1 worm cellular context compared by ENCODE assay signal in genomic region chrII:4726120-4726519, ce11.
TF ChIP-seq lines count a peak whose summit lies in the region.

F10G7.10 (minus strand) TSS chrII:4726264.

TF ChIP-seq in whole organism, L4 larva, 104 proteins besides CTCF, POLR2A, EP300 and RAD21 (continued from another document):
- TF ChIP-seq attf-4 (tag; optimal IDR thresholded peaks at IDR 0.05; lab: Kevin White, UChicago) (no peak), saeg-2 (GFP tag; IDR thresholded peaks at IDR 0.05; lab: Robert Waterston, UW) (no peak), pha-4 (GFP tag; IDR thresholded peaks at IDR 0.05; lab: Robert Waterston, UW) (no peak), pha-4 (tag; optimal IDR thresholded peaks at IDR 0.05; lab: Kevin White, UChicago) (no peak), daf-12 (tag; optimal IDR thresholded peaks at IDR 0.05; lab: Kevin White, UChicago) (no peak), T26A8.4 (GFP tag; IDR thresholded peaks at IDR 0.05; lab: Robert Waterston, UW) (no peak), lin-39 (tag; optimal IDR thresholded peaks at IDR 0.05; lab: Kevin White, UChicago) (no peak), tra-1 (GFP tag; IDR thresholded peaks at IDR 0.05; lab: Robert Waterston, UW) (no peak), nhr-237 (tag; optimal IDR thresholded peaks at IDR 0.05; lab: Kevin White, UChicago) (no peak), madf-5 (GFP tag; IDR thresholded peaks at IDR 0.05; lab: Robert Waterston, UW) (no peak), dmd-9 (GFP tag; IDR thresholded peaks at IDR 0.05; lab: Robert Waterston, UW) (no peak), unc-62 (GFP tag; optimal IDR thresholded peaks at IDR 0.05 in 1 of 2; lab: Kevin White, UChicago) (peak in 1 of 2 experiments; percentile 59), unc-62 (tag; optimal IDR thresholded peaks at IDR 0.05; lab: Kevin White, UChicago) (no peak), spr-1 (tag; optimal IDR thresholded peaks at IDR 0.05; lab: Kevin White, UChicago) (no peak), sdz-12 (GFP tag; optimal IDR thresholded peaks at IDR 0.05; lab: Kevin White, UChicago) (no peak), tag-97 (GFP tag; IDR thresholded peaks at IDR 0.05; lab: Robert Waterston, UW) (no peak), daf-8 (GFP tag; IDR thresholded peaks at IDR 0.05; lab: Robert Waterston, UW) (no peak), zfp-2 (tag; optimal IDR thresholded peaks at IDR 0.05; lab: Kevin White, UChicago) (no peak), F26F4.8 (GFP tag; conservative IDR thresholded peaks at IDR 0.05; lab: Robert Waterston, UW) (no peak), nhr-6 (tag; optimal IDR thresholded peaks at IDR 0.05; lab: Kevin White, UChicago) (peak; percentile 3), spr-3 (GFP tag; optimal IDR thresholded peaks at IDR 0.05; lab: Kevin White, UChicago) (no peak), mdl-1 (tag; optimal IDR thresholded peaks at IDR 0.05; lab: Kevin White, UChicago) (peak; percentile 30 to 84), hlh-11 (tag; optimal IDR thresholded peaks at IDR 0.05; lab: Kevin White, UChicago) (peak; percentile 42), ztf-11 (tag; optimal IDR thresholded peaks at IDR 0.05; lab: Kevin White, UChicago) (no peak), mxl-3 (GFP tag; optimal IDR thresholded peaks at IDR 0.05; lab: Kevin White, UChicago) (peak; percentile 69), daf-16 (GFP tag; optimal IDR thresholded peaks at IDR 0.05; lab: Kevin White, UChicago) (no peak), daf-16 (tag; optimal IDR thresholded peaks at IDR 0.05; lab: Kevin White, UChicago) (peak; percentile 29), dmd-8 (GFP tag; IDR thresholded peaks at IDR 0.05; lab: Robert Waterston, UW) (no peak), ceh-20 (GFP tag; IDR thresholded peaks at IDR 0.05; lab: Robert Waterston, UW) (no peak), dve-1 (tag; optimal IDR thresholded peaks at IDR 0.05; lab: Kevin White, UChicago; ENCODE audit: insufficient read depth) (peak; percentile 36), hmg-1.1 (GFP tag; IDR thresholded peaks at IDR 0.05; lab: Robert Waterston, UW) (0 out of 2 replicates have a peak, but pooled peaks have one; percentile 39), ceh-32 (tag; optimal IDR thresholded peaks at IDR 0.05; lab: Kevin White, UChicago; ENCODE audit: poor library complexity) (no peak)
